Fruit fly (Drosophila melanogaster): ENCODE data around the gene inaF-C.

inaF-C gene

DNA sequence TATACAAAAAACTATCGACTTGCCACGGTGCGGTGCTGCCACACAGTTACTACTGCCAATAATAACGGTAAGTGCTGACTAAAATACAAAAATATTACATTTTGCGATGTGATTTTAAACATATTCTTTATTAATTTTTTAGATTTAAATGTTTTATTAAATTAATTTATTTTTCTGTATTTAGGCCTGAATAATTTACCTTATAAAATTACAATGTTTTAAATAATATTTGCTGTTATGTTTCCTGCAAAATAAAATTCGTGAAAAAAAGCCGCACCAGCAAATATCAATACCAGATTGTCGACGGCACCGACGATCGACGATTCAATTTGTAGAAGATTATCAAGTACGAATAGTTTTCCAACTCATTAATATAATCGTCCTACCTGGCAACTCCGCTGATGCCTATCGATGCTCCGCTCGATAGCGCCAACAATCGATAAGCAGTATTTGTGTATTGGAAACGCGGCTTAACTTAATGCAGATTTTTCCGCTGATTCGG lies 53.0 kb downstream of the inaF-C start, which contains the start of the genes Vlet and bif (continued):
- TF ChIP-seq CG1602 (GFP tag; optimal IDR thresholded peaks at IDR 0.05) (peak; percentile 52), Spps (tag; optimal IDR thresholded peaks at IDR 0.05) (peak; percentile 19), Vsx1 (GFP tag; optimal IDR thresholded peaks at IDR 0.05) (no peak), tup (GFP tag; optimal IDR thresholded peaks at IDR 0.05) (peak; percentile 23), Hmx (GFP tag; optimal IDR thresholded peaks at IDR 0.05) (no peak), fd96Cb (tag; optimal IDR thresholded peaks at IDR 0.05) (peak; percentile 52), Ets65A (GFP tag) (peak; percentile 95), CG3163 (GFP tag; optimal IDR thresholded peaks at IDR 0.05) (peak; percentile 16), emc (GFP tag; optimal IDR thresholded peaks at IDR 0.05) (no peak), CG13775 (GFP tag; optimal IDR thresholded peaks at IDR 0.05) (peak; percentile 78), CG17612 (GFP tag; IDR thresholded peaks at IDR 0.05) (no peak), chn (GFP tag; optimal IDR thresholded peaks at IDR 0.05) (peak; percentile 43), Nf-YC (tag; optimal IDR thresholded peaks at IDR 0.05) (peak; percentile 64), Poxn (GFP tag; IDR thresholded peaks at IDR 0.05) (no peak), ci (GFP tag; IDR thresholded peaks at IDR 0.05) (no peak), CG4854 (GFP tag; optimal IDR thresholded peaks at IDR 0.05) (no peak), CG6765 (GFP tag; optimal IDR thresholded peaks at IDR 0.05) (peak; percentile 28), CG7271 (tag; optimal IDR thresholded peaks at IDR 0.05) (no peak), CG31441 (GFP tag; IDR thresholded peaks at IDR 0.05) (peak; percentile 78; the same call in 1 of the 2 replicates), CG1832 (GFP tag; optimal IDR thresholded peaks at IDR 0.05) (no peak), ems (GFP tag; optimal IDR thresholded peaks at IDR 0.05) (peak; percentile 40), Gug (GFP tag; IDR thresholded peaks at IDR 0.05) (peak; percentile 29; the same call in 2 of the 4 replicates), Kr (GFP tag; optimal IDR thresholded peaks at IDR 0.05) (no peak), Mrtf (GFP tag; IDR thresholded peaks at IDR 0.05) (no peak), gro (GFP tag; optimal IDR thresholded peaks at IDR 0.05) (peak; percentile 8), CG9817 (tag; optimal IDR thresholded peaks at IDR 0.05) (peak; percentile 78), dmrt99B (tag; optimal IDR thresholded peaks at IDR 0.05) (peak; percentile 61), Lim3 (GFP tag; IDR thresholded peaks at IDR 0.05) (no peak), hbn (GFP tag; IDR thresholded peaks at IDR 0.05; ENCODE audit: partially characterized antibody) (peak; percentile 36; the same call in 1 of the 2 replicates), CG42726 (GFP tag; IDR thresholded peaks at IDR 0.05; ENCODE audit: partially characterized antibody) (peak; percentile 35; the same call in 1 of the 2 replicates), sug (tag; optimal IDR thresholded peaks at IDR 0.05) (peak; percentile 69), klu (GFP tag; IDR thresholded peaks at IDR 0.05) (peak; percentile 43; the same call in 1 of the 2 replicates), Nf-YA (GFP tag; IDR thresholded peaks at IDR 0.05) (no peak), CG14014 (GFP tag; IDR thresholded peaks at IDR 0.05) (0 out of 2 replicates have a peak, but pooled peaks have one; percentile 41), Dref (GFP tag; IDR thresholded peaks at IDR 0.05) (peak; percentile 78), CG14050 (GFP tag; IDR thresholded peaks at IDR 0.05) (no peak), bab2 (GFP tag; optimal IDR thresholded peaks at IDR 0.05) (no peak), CG15696 (tag; optimal IDR thresholded peaks at IDR 0.05) (peak; percentile 56), CG13287 (GFP tag; IDR thresholded peaks at IDR 0.05; ENCODE audit: partially characterized antibody) (peak; percentile 62), CG3995 (GFP tag; optimal IDR thresholded peaks at IDR 0.05) (peak; percentile 18), CG10959 (GFP tag; IDR thresholded peaks at IDR 0.05) (no peak), Oli (tag; optimal IDR thresholded peaks at IDR 0.05) (peak; percentile 58), peb (GFP tag; IDR thresholded peaks at IDR 0.05) (no peak), fd102C (GFP tag; optimal IDR thresholded peaks at IDR 0.05) (no peak), CG9215 (GFP tag; IDR thresholded peaks at IDR 0.05) (peak; percentile 71), Fer2 (tag; optimal IDR thresholded peaks at IDR 0.05) (peak; percentile 25), croc (GFP tag; conservative IDR thresholded peaks at IDR 0.05) (peak; percentile 23; the same call in 2 of the 3 replicates), CG8290 (GFP tag; optimal IDR thresholded peaks at IDR 0.05) (peak; percentile 34), CG8290 (tag; optimal IDR thresholded peaks at IDR 0.05) (peak in 1 of 2 experiments; percentile 25), Adf1 (GFP tag; IDR thresholded peaks at IDR 0.05) (no peak), gsb-n (tag; optimal IDR thresholded peaks at IDR 0.05) (peak; percentile 40)
